ENCODE assay signal across 1 fruit fly cellular context in the genomic region with DNA sequence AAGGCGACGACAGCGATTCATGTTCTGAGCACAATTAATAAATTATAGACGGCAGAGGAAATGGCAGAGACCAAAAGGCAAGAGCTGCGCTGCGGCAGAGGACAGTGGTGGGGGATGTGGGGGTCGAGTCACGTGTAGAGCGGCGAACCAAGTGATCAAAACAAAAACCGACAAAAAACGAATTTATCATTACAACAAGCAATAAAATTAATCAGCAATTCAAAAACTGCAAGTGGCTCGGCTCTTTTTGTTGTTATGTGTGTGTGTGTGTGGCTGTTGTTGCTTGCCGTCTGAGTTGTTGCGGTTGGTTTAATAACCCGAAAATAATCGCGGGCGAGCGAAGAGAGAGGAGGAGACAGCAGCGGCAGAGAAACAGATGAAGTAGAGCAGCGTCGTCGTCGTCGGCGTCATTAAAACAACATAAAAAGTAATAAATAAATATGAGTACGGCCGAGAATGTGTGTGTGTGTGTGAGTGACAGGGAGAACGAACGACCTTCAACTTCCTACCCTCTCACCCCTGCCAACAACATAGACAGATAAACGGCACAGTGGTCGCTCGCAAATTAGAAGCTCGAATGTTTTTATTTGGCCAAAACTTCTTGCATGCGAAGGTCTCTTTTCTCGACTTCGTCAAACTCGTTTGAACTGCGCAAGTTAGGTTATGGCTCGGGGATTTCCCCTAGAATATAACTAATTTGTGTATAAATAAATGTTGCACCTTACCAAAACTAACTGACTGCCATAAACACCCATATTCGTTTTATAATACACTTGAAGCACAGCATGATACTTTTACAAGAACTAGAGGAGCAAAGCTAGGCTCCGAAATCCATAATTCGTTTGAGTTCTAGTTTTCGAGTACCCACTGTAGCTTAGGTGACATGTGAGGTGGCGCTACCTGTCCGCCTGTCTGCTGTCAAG.
TF ChIP-seq lines count a peak whose summit lies in the region.

No protein-coding gene starts in this region.

TF ChIP-seq in whole organism, embryonic, 481 proteins besides CTCF, POLR2A, EP300 and RAD21 (continued from another document and continues in another):
- TF ChIP-seq CG10959 (GFP tag; IDR thresholded peaks at IDR 0.05; lab: Robert Waterston, UW) (no peak), dpn (GFP tag; optimal IDR thresholded peaks at IDR 0.05; lab: Kevin White, UChicago) (peak; percentile 72 to 75), sc (optimal IDR thresholded peaks at IDR 0.05; lab: Kevin White, UChicago) (no peak), sc (GFP tag; optimal IDR thresholded peaks at IDR 0.05; lab: Kevin White, UChicago) (peak; percentile 75), maf-S (GFP tag; optimal IDR thresholded peaks at IDR 0.05; lab: Kevin White, UChicago) (peak; percentile 68), CG11456 (GFP tag; IDR thresholded peaks at IDR 0.05; lab: Robert Waterston, UW) (no peak), Hmx (GFP tag; optimal IDR thresholded peaks at IDR 0.05; lab: Kevin White, UChicago) (no peak), E2f1 (GFP tag; IDR thresholded peaks at IDR 0.05; lab: Robert Waterston, UW) (no peak), Dek (tag; optimal IDR thresholded peaks at IDR 0.05; lab: Kevin White, UChicago) (peak; percentile 57), chn (GFP tag; optimal IDR thresholded peaks at IDR 0.05; lab: Kevin White, UChicago) (peak; percentile 67), Ets97D (GFP tag; optimal IDR thresholded peaks at IDR 0.05; lab: Kevin White, UChicago) (peak; percentile 37), CG15696 (tag; optimal IDR thresholded peaks at IDR 0.05; lab: Kevin White, UChicago) (peak; percentile 50), Chrac-16 (GFP tag; optimal IDR thresholded peaks at IDR 0.05; lab: Kevin White, UChicago) (peak; percentile 75), Gsc (GFP tag; IDR thresholded peaks at IDR 0.05; lab: Robert Waterston, UW) (no peak), CG8290 (GFP tag; optimal IDR thresholded peaks at IDR 0.05; lab: Kevin White, UChicago) (peak; percentile 32), CG8290 (tag; optimal IDR thresholded peaks at IDR 0.05; lab: Kevin White, UChicago) (peak in 1 of 2 experiments; percentile 27), gro (GFP tag; optimal IDR thresholded peaks at IDR 0.05; lab: Kevin White, UChicago) (no peak), CG4707 (GFP tag; optimal IDR thresholded peaks at IDR 0.05; lab: Kevin White, UChicago) (peak; percentile 31), Hmr (GFP tag; optimal IDR thresholded peaks at IDR 0.05; lab: Kevin White, UChicago) (peak; percentile 76), jumu (GFP tag; optimal IDR thresholded peaks at IDR 0.05; lab: Kevin White, UChicago) (peak; percentile 73), lov (optimal IDR thresholded peaks at IDR 0.05; lab: Kevin White, UChicago) (no peak), lov (GFP tag; IDR thresholded peaks at IDR 0.05; lab: Robert Waterston, UW) (no peak), CG31441 (GFP tag; IDR thresholded peaks at IDR 0.05; lab: Robert Waterston, UW) (no peak), rib (GFP tag; IDR thresholded peaks at IDR 0.05; lab: Robert Waterston, UW) (no peak), cad (GFP tag; optimal IDR thresholded peaks at IDR 0.05; lab: Kevin White, UChicago) (no peak), toy (GFP tag; IDR thresholded peaks at IDR 0.05; lab: Robert Waterston, UW) (no peak), CG11093 (GFP tag; IDR thresholded peaks at IDR 0.05; lab: Robert Waterston, UW) (peak; percentile 71; the same call in 1 of the 3 replicates), CG13123 (GFP tag; optimal IDR thresholded peaks at IDR 0.05; lab: Kevin White, UChicago) (peak; percentile 29), Hsf (GFP tag; optimal IDR thresholded peaks at IDR 0.05; lab: Kevin White, UChicago) (peak; percentile 77), CG2678 (tag; optimal IDR thresholded peaks at IDR 0.05; lab: Kevin White, UChicago) (peak; percentile 86), CG7928 (GFP tag; optimal IDR thresholded peaks at IDR 0.05; lab: Kevin White, UChicago) (no peak), CG13775 (GFP tag; optimal IDR thresholded peaks at IDR 0.05; lab: Kevin White, UChicago) (peak; percentile 63), hbn (GFP tag; IDR thresholded peaks at IDR 0.05; lab: Robert Waterston, UW; ENCODE audit: partially characterized antibody) (no peak), Sry-β (GFP tag; optimal IDR thresholded peaks at IDR 0.05; lab: Kevin White, UChicago) (no peak), NC2α (GFP tag; optimal IDR thresholded peaks at IDR 0.05; lab: Kevin White, UChicago) (peak; percentile 37), yki (optimal IDR thresholded peaks at IDR 0.05; lab: Kevin White, UChicago) (no peak), CG4854 (GFP tag; optimal IDR thresholded peaks at IDR 0.05; lab: Kevin White, UChicago) (peak; percentile 40), knrl (GFP tag; IDR thresholded peaks at IDR 0.05; lab: Robert Waterston, UW; ENCODE audit: partially characterized antibody) (no peak), Mrtf (GFP tag; IDR thresholded peaks at IDR 0.05; lab: Robert Waterston, UW) (no peak), otp (GFP tag; IDR thresholded peaks at IDR 0.05; lab: Robert Waterston, UW) (no peak), CG42726 (GFP tag; IDR thresholded peaks at IDR 0.05; lab: Robert Waterston, UW; ENCODE audit: partially characterized antibody) (no peak), CG1603 (tag; optimal IDR thresholded peaks at IDR 0.05; lab: Kevin White, UChicago) (peak; percentile 52), org-1 (GFP tag; optimal IDR thresholded peaks at IDR 0.05; lab: Kevin White, UChicago) (peak; percentile 83), tio (GFP tag; optimal IDR thresholded peaks at IDR 0.05; lab: Kevin White, UChicago) (peak; percentile 68), CG12219 (GFP tag; optimal IDR thresholded peaks at IDR 0.05; lab: Kevin White, UChicago) (peak; percentile 56), CG6791 (GFP tag; IDR thresholded peaks at IDR 0.05; lab: Robert Waterston, UW; ENCODE audit: partially characterized antibody) (no peak), nmo (GFP tag; optimal IDR thresholded peaks at IDR 0.05; lab: Kevin White, UChicago) (peak; percentile 85), lab (GFP tag; optimal IDR thresholded peaks at IDR 0.05; lab: Kevin White, UChicago) (peak; percentile 69), Optix (GFP tag; IDR thresholded peaks at IDR 0.05; lab: Robert Waterston, UW) (no peak), D19B (GFP tag; optimal IDR thresholded peaks at IDR 0.05; lab: Kevin White, UChicago) (peak; percentile 43), Hr39 (optimal IDR thresholded peaks at IDR 0.05; lab: Kevin White, UChicago) (no peak), cas (GFP tag; IDR thresholded peaks at IDR 0.05; lab: Robert Waterston, UW) (no peak), odd (GFP tag; optimal IDR thresholded peaks at IDR 0.05; lab: Kevin White, UChicago) (peak; percentile 67), br (optimal IDR thresholded peaks at IDR 0.05; lab: Kevin White, UChicago) (no peak), Med (GFP tag; lab: Kevin White, UChicago) (peak; percentile 93), oc (tag; optimal IDR thresholded peaks at IDR 0.05; lab: Kevin White, UChicago) (no peak), CG10979 (tag; optimal IDR thresholded peaks at IDR 0.05; lab: Kevin White, UChicago) (peak; percentile 76), Rfx (GFP tag; IDR thresholded peaks at IDR 0.05; lab: Robert Waterston, UW) (no peak), Meics (GFP tag; optimal IDR thresholded peaks at IDR 0.05; lab: Kevin White, UChicago) (peak; percentile 82), CG15601 (tag; optimal IDR thresholded peaks at IDR 0.05; lab: Kevin White, UChicago) (peak; percentile 57), slp2 (GFP tag; optimal IDR thresholded peaks at IDR 0.05; lab: Kevin White, UChicago) (peak; percentile 60), abd-A (tag; optimal IDR thresholded peaks at IDR 0.05; lab: Kevin White, UChicago) (peak; percentile 84), zf30C (GFP tag; optimal IDR thresholded peaks at IDR 0.05; lab: Kevin White, UChicago) (no peak), CG4820 (GFP tag; optimal IDR thresholded peaks at IDR 0.05; lab: Kevin White, UChicago) (peak; percentile 77), MBD-R2 (GFP tag; IDR thresholded peaks at IDR 0.05; lab: Robert Waterston, UW) (no peak), fru (optimal IDR thresholded peaks at IDR 0.05; lab: Kevin White, UChicago) (no peak), gsb-n (tag; optimal IDR thresholded peaks at IDR 0.05; lab: Kevin White, UChicago) (peak; percentile 52), NK7.1 (GFP tag; optimal IDR thresholded peaks at IDR 0.05; lab: Kevin White, UChicago) (peak; percentile 17), tap (tag; optimal IDR thresholded peaks at IDR 0.05; lab: Kevin White, UChicago) (peak; percentile 45), CG10147 (GFP tag; optimal IDR thresholded peaks at IDR 0.05; lab: Kevin White, UChicago) (peak; percentile 68), GATAe (GFP tag; conservative IDR thresholded peaks at IDR 0.05; lab: Robert Waterston, UW) (no peak), CG11398 (GFP tag; optimal IDR thresholded peaks at IDR 0.05; lab: Kevin White, UChicago) (peak; percentile 66), CG17829 (tag; optimal IDR thresholded peaks at IDR 0.05; lab: Kevin White, UChicago) (peak; percentile 73), sqz (GFP tag; optimal IDR thresholded peaks at IDR 0.05; lab: Kevin White, UChicago) (peak; percentile 32), CG14860 (GFP tag; IDR thresholded peaks at IDR 0.05; lab: Robert Waterston, UW; ENCODE audit: partially characterized antibody) (no peak), hb (GFP tag; IDR thresholded peaks at IDR 0.05; lab: Robert Waterston, UW; ENCODE audit: partially characterized antibody) (no peak), CG10543 (GFP tag; optimal IDR thresholded peaks at IDR 0.05; lab: Kevin White, UChicago) (peak; percentile 63), CG32532 (GFP tag; IDR thresholded peaks at IDR 0.05; lab: Robert Waterston, UW) (no peak), salm (tag; optimal IDR thresholded peaks at IDR 0.05; lab: Kevin White, UChicago) (no peak), BtbVII (GFP tag; optimal IDR thresholded peaks at IDR 0.05; lab: Kevin White, UChicago) (peak; percentile 70), CG18764 (GFP tag; optimal IDR thresholded peaks at IDR 0.05; lab: Kevin White, UChicago) (peak; percentile 40), Ravus (GFP tag; IDR thresholded peaks at IDR 0.05; lab: Robert Waterston, UW) (no peak), lola (GFP tag; optimal IDR thresholded peaks at IDR 0.05; lab: Kevin White, UChicago) (peak in 1 of 3 experiments; percentile 82), HmgD (GFP tag; optimal IDR thresholded peaks at IDR 0.05; lab: Kevin White, UChicago) (peak; percentile 6), trh (GFP tag; optimal IDR thresholded peaks at IDR 0.05; lab: Kevin White, UChicago) (peak; percentile 8), Asciz (GFP tag; optimal IDR thresholded peaks at IDR 0.05; lab: Kevin White, UChicago) (peak; percentile 69), fd96Cb (tag; optimal IDR thresholded peaks at IDR 0.05; lab: Kevin White, UChicago) (peak; percentile 80), gsb (GFP tag; IDR thresholded peaks at IDR 0.05; lab: Robert Waterston, UW) (no peak), CG2202 (tag; optimal IDR thresholded peaks at IDR 0.05; lab: Kevin White, UChicago) (peak; percentile 34), CG10366 (GFP tag; IDR thresholded peaks at IDR 0.05; lab: Robert Waterston, UW) (no peak), CG12942 (GFP tag; optimal IDR thresholded peaks at IDR 0.05; lab: Kevin White, UChicago) (peak; percentile 51), bbx (GFP tag; IDR thresholded peaks at IDR 0.05; lab: Robert Waterston, UW; ENCODE audit: partially characterized antibody) (no peak), disco-r (GFP tag; optimal IDR thresholded peaks at IDR 0.05; lab: Kevin White, UChicago) (peak; percentile 61), Mes4 (GFP tag; optimal IDR thresholded peaks at IDR 0.05; lab: Kevin White, UChicago) (peak; percentile 66), sob (GFP tag; IDR thresholded peaks at IDR 0.05; lab: Robert Waterston, UW) (no peak), Bdp1 (GFP tag; optimal IDR thresholded peaks at IDR 0.05; lab: Kevin White, UChicago) (peak; percentile 50), Dref (GFP tag; IDR thresholded peaks at IDR 0.05; lab: Robert Waterston, UW) (no peak), CG7271 (tag; optimal IDR thresholded peaks at IDR 0.05; lab: Kevin White, UChicago) (no peak), Elba2 (GFP tag; optimal IDR thresholded peaks at IDR 0.05; lab: Kevin White, UChicago) (no peak), hth (optimal IDR thresholded peaks at IDR 0.05; lab: Kevin White, UChicago) (no peak), mirr (GFP tag; optimal IDR thresholded peaks at IDR 0.05; lab: Kevin White, UChicago) (peak; percentile 20), exex (tag; optimal IDR thresholded peaks at IDR 0.05; lab: Kevin White, UChicago) (peak; percentile 7), CrebB (tag; optimal IDR thresholded peaks at IDR 0.05; lab: Kevin White, UChicago) (no peak), B-H1 (GFP tag; IDR thresholded peaks at IDR 0.05; lab: Robert Waterston, UW) (no peak), vnd (GFP tag; IDR thresholded peaks at IDR 0.05; lab: Robert Waterston, UW; ENCODE audit: partially characterized antibody) (no peak), Dad (GFP tag; optimal IDR thresholded peaks at IDR 0.05; lab: Kevin White, UChicago) (peak; percentile 9), Atf-2 (GFP tag; optimal IDR thresholded peaks at IDR 0.05; lab: Kevin White, UChicago) (peak; percentile 74), CG8765 (GFP tag; IDR thresholded peaks at IDR 0.05; lab: Robert Waterston, UW) (no peak), caup (GFP tag; optimal IDR thresholded peaks at IDR 0.05; lab: Kevin White, UChicago; ENCODE audit: severe bottlenecking) (peak; percentile 64), Pdp1 (GFP tag; optimal IDR thresholded peaks at IDR 0.05; lab: Kevin White, UChicago) (peak; percentile 60 to 81), repo (GFP tag; optimal IDR thresholded peaks at IDR 0.05; lab: Kevin White, UChicago) (peak; percentile 61), Adf1 (GFP tag; IDR thresholded peaks at IDR 0.05; lab: Robert Waterston, UW) (no peak), CG30431 (GFP tag; optimal IDR thresholded peaks at IDR 0.05; lab: Kevin White, UChicago) (peak; percentile 74), CG1602 (GFP tag; optimal IDR thresholded peaks at IDR 0.05; lab: Kevin White, UChicago) (peak; percentile 55), CG12744 (GFP tag; optimal IDR thresholded peaks at IDR 0.05; lab: Kevin White, UChicago) (peak; percentile 33), z (GFP tag; IDR thresholded peaks at IDR 0.05; lab: Robert Waterston, UW) (no peak), pb (GFP tag; optimal IDR thresholded peaks at IDR 0.05; lab: Kevin White, UChicago) (peak; percentile 43), CG32772 (GFP tag; IDR thresholded peaks at IDR 0.05; lab: Robert Waterston, UW) (no peak), CG9437 (GFP tag; optimal IDR thresholded peaks at IDR 0.05; lab: Kevin White, UChicago) (peak; percentile 81), Dip2 (GFP tag; IDR thresholded peaks at IDR 0.05; lab: Robert Waterston, UW) (no peak), Gug (GFP tag; IDR thresholded peaks at IDR 0.05; lab: Robert Waterston, UW) (peak; percentile 61; the same call in 3 of the 4 replicates), YL-1 (GFP tag; optimal IDR thresholded peaks at IDR 0.05; lab: Kevin White, UChicago) (peak; percentile 14), ab (GFP tag; optimal IDR thresholded peaks at IDR 0.05; lab: Kevin White, UChicago) (peak; percentile 44)
